Fruit fly (Drosophila melanogaster): ENCODE data around the gene CG43923.
"Not testable (repeated sequence)": the region's sequence is repeated elsewhere in the genome, so short reads cannot be mapped to it uniquely, and the experiment has no call there.

dm6 chr2L:15669874-15670273 is 6.0 kb downstream of the CG43923 start, which contains the start of gene CG18478:
- not testable (repeated sequence) for TF ChIP-seq fru (GFP tag; optimal IDR thresholded peaks at IDR 0.05); Dfd (GFP tag; optimal IDR thresholded peaks at IDR 0.05); ey (GFP tag; optimal IDR thresholded peaks at IDR 0.05); h (GFP tag; optimal IDR thresholded peaks at IDR 0.05); CrebA (GFP tag; optimal IDR thresholded peaks at IDR 0.05; ENCODE audit: borderline replicate concordance); psq (GFP tag; optimal IDR thresholded peaks at IDR 0.05); foxo (GFP tag; optimal IDR thresholded peaks at IDR 0.05); Abd-B (GFP tag; optimal IDR thresholded peaks at IDR 0.05); pan (optimal IDR thresholded peaks at IDR 0.05); usp (GFP tag; optimal IDR thresholded peaks at IDR 0.05); Jra (GFP tag; optimal IDR thresholded peaks at IDR 0.05); woc (GFP tag; optimal IDR thresholded peaks at IDR 0.05)

Measured in whole organism, wandering third instar larva.